Worm (Caenorhabditis elegans) whole organism, late embryonic: Measurements from ENCODE around the gene F11A5.16.

ENCODE experiments used
- ceh-45 ChIP-seq: fragments of 200-800 bp; sonication (Bioruptor generic); IDR thresholded peaks from 2 replicates; pipeline ENCODE4 v1.3.6; 2022; ENCODE audit warnings: missing genetic modification reagents, missing genetic modification characterization, missing compliant biosample characterization
- ceh-9 ChIP-seq: sonication (generic microtip); optimal IDR thresholded peaks from 2 replicates; lab custom pipeline; 2016; ENCODE audit warnings: mild to moderate bottlenecking, missing genetic modification characterization, inconsistent platforms, missing compliant biosample characterization
- che-1 ChIP-seq: sonication (generic microtip); optimal IDR thresholded peaks from 2 replicates; lab custom pipeline; 2016; ENCODE audit warnings: mild to moderate bottlenecking, missing genetic modification characterization, missing compliant biosample characterization
- dve-1 ChIP-seq: sonication (generic microtip); optimal IDR thresholded peaks from 2 replicates; lab custom pipeline; 2017; ENCODE audit warnings: antibody characterized with exemption, mild to moderate bottlenecking, missing genetic modification characterization, missing compliant biosample characterization
- elt-2 ChIP-seq: sonication (generic microtip); optimal IDR thresholded peaks from 2 replicates; lab custom pipeline; 2016; ENCODE audit warnings: missing genetic modification reagents, missing genetic modification characterization, missing compliant biosample characterization
- fkh-10 ChIP-seq: fragments of 150-350 bp; optimal IDR thresholded peaks from 2 replicates; lab custom pipeline; 2014; ENCODE audit warnings: missing biosample characterization, missing genetic modification reagents, missing genetic modification characterization
- nhr-11 ChIP-seq: fragments of 150-350 bp; optimal IDR thresholded peaks from 2 replicates; lab custom pipeline; 2014; ENCODE audit warnings: missing biosample characterization, missing genetic modification characterization
- pat-9 ChIP-seq: fragments of 200-800 bp; sonication (Bioruptor generic); optimal IDR thresholded peaks from 2 replicates; lab custom pipeline; 2018; ENCODE audit warnings: mild to moderate bottlenecking, missing genetic modification characterization, moderate library complexity, missing compliant biosample characterization
- rnt-1 ChIP-seq: sonication (generic microtip); optimal IDR thresholded peaks from 2 replicates; lab custom pipeline; 2016; ENCODE audit warnings: missing genetic modification characterization, missing compliant biosample characterization
- tbx-2 ChIP-seq: sonication (generic microtip); optimal IDR thresholded peaks from 2 replicates; lab custom pipeline; 2016; ENCODE audit warnings: missing genetic modification characterization, missing compliant biosample characterization
- tbx-7 ChIP-seq: sonication (generic microtip); optimal IDR thresholded peaks from 2 replicates; lab custom pipeline; 2016; ENCODE audit warnings: missing genotype, missing genetic modification characterization, missing compliant biosample characterization
- unc-86 ChIP-seq: sonication (generic microtip); optimal IDR thresholded peaks from 2 replicates; lab custom pipeline; 2016; ENCODE audit warnings: missing genetic modification characterization, missing compliant biosample characterization

DNA sequence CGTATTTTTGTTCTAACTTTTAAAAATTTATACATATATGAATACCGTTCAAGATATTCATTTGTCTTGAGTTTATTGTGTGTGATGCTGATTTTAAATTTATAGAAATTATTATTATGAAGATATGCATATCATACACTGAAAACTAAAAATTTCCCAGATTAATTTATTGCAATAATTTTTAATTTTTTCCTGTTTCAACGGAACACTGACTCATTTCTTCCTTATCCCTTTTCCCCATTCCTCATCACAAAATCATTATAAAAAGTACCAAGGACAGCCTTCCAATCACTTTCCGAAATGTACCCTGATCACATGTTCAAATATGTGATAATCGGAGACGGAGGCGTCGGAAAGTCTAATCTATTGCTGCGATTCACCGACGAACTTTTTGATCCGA is 16.1 kb upstream of the F11A5.16 start, which contains the start of gene rabr-4:
- TF ChIP-seq dve-1 (tag; lab: Kevin White, UChicago) (no peak), fkh-10 (GFP tag; lab: Kevin White, UChicago) (no peak), tbx-2 (tag; lab: Kevin White, UChicago) (no peak), rnt-1 (tag; lab: Kevin White, UChicago) (no peak), elt-2 (tag; lab: Kevin White, UChicago) (no peak), ceh-45 (GFP tag; lab: Robert Waterston, UW) (no peak), tbx-7 (no peak), ceh-9 (tag; lab: Kevin White, UChicago) (no peak), che-1 (tag; lab: Kevin White, UChicago) (no peak), unc-86 (no peak), nhr-11 (tag; lab: Kevin White, UChicago) (no peak), pat-9 (tag; lab: Kevin White, UChicago) (no peak)
